Fruit fly (Drosophila melanogaster) whole organism, prepupa: ENCODE data around the gene RhoGAP68F.

Experiments
- CG31627 ChIP-seq: fragments of 200-800 bp; sonication (Bioruptor generic); optimal IDR thresholded peaks from 3 replicates; lab custom pipeline; 2016; ENCODE audit warnings: missing biosample characterization, missing genetic modification characterization
- CG6792 ChIP-seq: fragments of 200-800 bp; sonication (Bioruptor generic); optimal IDR thresholded peaks from 3 replicates; lab custom pipeline; 2016; ENCODE audit warnings: missing biosample characterization, missing genetic modification characterization
- CG6854 ChIP-seq: fragments of 200-800 bp; sonication (Bioruptor generic); optimal IDR thresholded peaks from 2 replicates; lab custom pipeline; 2017; ENCODE audit warnings: missing biosample characterization, mild to moderate bottlenecking, missing genetic modification characterization
- Eip93F ChIP-seq: fragments of 200-800 bp; sonication (Bioruptor generic); optimal IDR thresholded peaks from 2 replicates; lab custom pipeline; 2016; ENCODE audit warnings: missing biosample characterization, mild to moderate bottlenecking, missing genetic modification characterization
- Ets21C ChIP-seq: fragments of 200-800 bp; sonication (Bioruptor generic); optimal IDR thresholded peaks from 3 replicates; lab custom pipeline; 2016; ENCODE audit warnings: missing biosample characterization, missing genetic modification characterization
- Gug ChIP-seq: fragments of 200-800 bp; sonication (Bioruptor generic); IDR thresholded peaks from 2 replicates; pipeline ENCODE4 v1.3.6; 2022; ENCODE audit warnings: missing biosample characterization, missing genetic modification characterization
- OdsH ChIP-seq: fragments of 200-800 bp; sonication (Bioruptor generic); optimal IDR thresholded peaks from 3 replicates; lab custom pipeline; 2016; ENCODE audit warnings: missing biosample characterization, missing genetic modification characterization
- Sox102F ChIP-seq: fragments of 200-800 bp; sonication (Bioruptor generic); optimal IDR thresholded peaks from 2 replicates; lab custom pipeline; 2016; ENCODE audit warnings: missing biosample characterization, mild to moderate bottlenecking, missing genetic modification characterization
- eg ChIP-seq: fragments of 200-800 bp; sonication (Bioruptor generic); IDR thresholded peaks from 3 replicates; pipeline ENCODE4 v1.3.6; 2022; ENCODE audit warnings: missing biosample characterization, missing genetic modification characterization
- net ChIP-seq: fragments of 200-800 bp; sonication (Bioruptor generic); optimal IDR thresholded peaks from 3 replicates; lab custom pipeline; 2016; ENCODE audit warnings: missing biosample characterization, missing genetic modification characterization
- svp ChIP-seq: fragments of 200-800 bp; sonication (Bioruptor generic); peaks from one replicate; lab custom pipeline; 2016; ENCODE audit warnings: missing biosample characterization, missing genetic modification characterization
- vri ChIP-seq: fragments of 200-800 bp; sonication (Bioruptor generic); optimal IDR thresholded peaks from 3 replicates; lab custom pipeline; 2016; ENCODE audit warnings: missing biosample characterization, mild to moderate bottlenecking, missing genetic modification characterization

- TF ChIP-seq CG31627 (GFP tag; lab: Kevin White, UChicago): no peak
- TF ChIP-seq CG6792 (GFP tag; lab: Kevin White, UChicago): no peak
- no peak for TF ChIP-seq CG6854 (GFP tag; lab: Kevin White, UChicago)
- no peak for TF ChIP-seq Ets21C (GFP tag; lab: Kevin White, UChicago)
- TF ChIP-seq svp (GFP tag; lab: Kevin White, UChicago): no peak
- TF ChIP-seq Sox102F (GFP tag; lab: Kevin White, UChicago): no peak
- TF ChIP-seq Gug (GFP tag; lab: Robert Waterston, UW): no peak
- no peak for TF ChIP-seq OdsH (GFP tag; lab: Kevin White, UChicago)
- TF ChIP-seq vri (GFP tag; lab: Kevin White, UChicago): no peak
- TF ChIP-seq Eip93F (GFP tag; lab: Kevin White, UChicago): no peak
- no peak for TF ChIP-seq eg
- no peak for TF ChIP-seq net
These were observed 8.3 kb downstream of the RhoGAP68F start for dm6 chr3L:12146970-12147369.
